Worm (Caenorhabditis elegans) whole organism, L4 larva: ENCODE data around the gene nspg-5.

Source experiments
- Y48G9A.11 ChIP-seq: fragments of 200-800 bp; sonication (Bioruptor generic); IDR thresholded peaks from 2 replicates; pipeline ENCODE4 v1.3.6; 2022; ENCODE audit warnings: missing genetic modification reagents, missing genetic modification characterization, missing compliant biosample characterization
- aha-1 ChIP-seq: fragments of 150-350 bp; peaks from one replicate; lab custom pipeline; 2014; ENCODE audit warnings: missing biosample characterization, missing genetic modification characterization
- ceh-20 ChIP-seq: fragments of 200-800 bp; sonication (Bioruptor generic); IDR thresholded peaks from 2 replicates; pipeline ENCODE4 v1.3.6; 2022; ENCODE audit warnings: missing genetic modification reagents, missing genetic modification characterization, missing compliant biosample characterization
- daf-8 ChIP-seq: fragments of 200-800 bp; sonication (Bioruptor generic); IDR thresholded peaks from 2 replicates; pipeline ENCODE4 v1.3.6; 2022; ENCODE audit warnings: missing genetic modification characterization, missing compliant biosample characterization
- dmd-6 ChIP-seq: fragments of 200-800 bp; sonication (Bioruptor generic); IDR thresholded peaks from 2 replicates; pipeline ENCODE4 v1.3.6; 2022; ENCODE audit warnings: missing genetic modification reagents, missing genetic modification characterization, missing compliant biosample characterization
- dmd-9 ChIP-seq: fragments of 200-800 bp; sonication (Bioruptor generic); IDR thresholded peaks from 2 replicates; pipeline ENCODE4 v1.3.6; 2022; ENCODE audit warnings: missing genetic modification reagents, missing genetic modification characterization, missing compliant biosample characterization
- egl-27 ChIP-seq: sonication (generic microtip); optimal IDR thresholded peaks from 3 replicates; lab custom pipeline; 2017; ENCODE audit warnings: missing biosample characterization, missing genetic modification reagents, missing genetic modification characterization
- hlh-11 ChIP-seq: fragments of 200-800 bp; sonication (Bioruptor generic); optimal IDR thresholded peaks from 2 replicates; lab custom pipeline; 2018; ENCODE audit warnings: mild to moderate bottlenecking, missing genetic modification characterization, missing compliant biosample characterization
- hlh-30 ChIP-seq: sonication (generic microtip); optimal IDR thresholded peaks from 2 replicates; lab custom pipeline; 2017; ENCODE audit warnings: antibody characterized with exemption, mild to moderate bottlenecking, missing genetic modification characterization, missing compliant biosample characterization; ENCODE audit not compliant: insufficient read depth
- lin-13 ChIP-seq: fragments of 150-350 bp; optimal IDR thresholded peaks from 2 replicates; lab custom pipeline; 2014; ENCODE audit warnings: missing biosample characterization, missing genetic modification reagents, missing genetic modification characterization
- lsy-2 ChIP-seq, 2 experiments: fragments of 150-350 bp in 1 of 2; sonication (generic microtip) in 1 of 2; optimal IDR thresholded peaks; 2 replicates each; lab custom pipeline; 2014 to 2017; ENCODE audit warnings: missing biosample characterization in 2 of 2, missing genetic modification characterization in 2 of 2
- mdl-1 ChIP-seq, 2 experiments: fragments of 150-350 bp in 1 of 2; sonication (generic microtip) in 1 of 2; optimal IDR thresholded peaks; 2 replicates each; lab custom pipeline; 2014 to 2017; ENCODE audit warnings: missing biosample characterization in 2 of 2, missing genetic modification characterization in 2 of 2
- mes-2 ChIP-seq: sonication (generic microtip); optimal IDR thresholded peaks from 2 replicates; lab custom pipeline; 2016; ENCODE audit warnings: missing genotype, mild to moderate bottlenecking, missing genetic modification characterization, missing compliant biosample characterization; ENCODE audit not compliant: poor library complexity, severe bottlenecking
- mxl-3 ChIP-seq: fragments of 200-800 bp; sonication (Bioruptor generic); optimal IDR thresholded peaks from 2 replicates; lab custom pipeline; 2018; ENCODE audit warnings: mild to moderate bottlenecking, missing genetic modification characterization, missing compliant biosample characterization
- nhr-10 ChIP-seq: fragments of 150-350 bp; optimal IDR thresholded peaks from 2 replicates; lab custom pipeline; 2014; ENCODE audit warnings: missing biosample characterization, missing genetic modification characterization
- nhr-102 ChIP-seq: sonication (generic microtip); optimal IDR thresholded peaks from 2 replicates; lab custom pipeline; 2016; ENCODE audit warnings: mild to moderate bottlenecking, missing genetic modification characterization, moderate library complexity, missing compliant biosample characterization
- nhr-237 ChIP-seq: sonication (generic microtip); optimal IDR thresholded peaks from 2 replicates; lab custom pipeline; 2017; ENCODE audit warnings: missing biosample characterization, missing genetic modification characterization
- nhr-28 ChIP-seq: fragments of 150-350 bp; optimal IDR thresholded peaks from 2 replicates; lab custom pipeline; 2014; ENCODE audit warnings: missing biosample characterization, missing genetic modification characterization
- nhr-42 ChIP-seq: fragments of 200-800 bp; sonication (Bioruptor generic); IDR thresholded peaks from 2 replicates; pipeline ENCODE4 v1.3.6; 2022; ENCODE audit warnings: missing genetic modification characterization, missing compliant biosample characterization
- nhr-48 ChIP-seq: sonication (generic microtip); optimal IDR thresholded peaks from 2 replicates; lab custom pipeline; 2016; ENCODE audit warnings: mild to moderate bottlenecking, missing genetic modification characterization, missing compliant biosample characterization
- nhr-77 ChIP-seq: fragments of 150-350 bp; optimal IDR thresholded peaks from 2 replicates; lab custom pipeline; 2014; ENCODE audit warnings: missing biosample characterization, missing genetic modification characterization
- pqm-1 ChIP-seq: sonication (generic microtip); optimal IDR thresholded peaks from 2 replicates; lab custom pipeline; 2017; ENCODE audit warnings: missing biosample characterization, missing genetic modification characterization
- sdz-12 ChIP-seq: fragments of 200-800 bp; sonication (Bioruptor generic); optimal IDR thresholded peaks from 2 replicates; lab custom pipeline; 2018; ENCODE audit warnings: mild to moderate bottlenecking, missing genetic modification characterization, missing compliant biosample characterization
- set-16 ChIP-seq: fragments of 200-800 bp; sonication (Bioruptor generic); IDR thresholded peaks from 2 replicates; pipeline ENCODE4 v1.3.6; 2022; ENCODE audit warnings: missing genetic modification reagents, missing genetic modification characterization, missing compliant biosample characterization
- snpc-1.2 ChIP-seq: fragments of 200-800 bp; sonication (Bioruptor generic); IDR thresholded peaks from 2 replicates; pipeline ENCODE4 v1.3.6; 2022; ENCODE audit warnings: missing genetic modification reagents, missing genetic modification characterization, missing compliant biosample characterization
- tra-1 ChIP-seq: fragments of 200-800 bp; sonication (Bioruptor generic); IDR thresholded peaks from 2 replicates; pipeline ENCODE4 v1.3.6; 2022; ENCODE audit warnings: missing genetic modification reagents, missing genetic modification characterization, missing compliant biosample characterization
- unc-62 ChIP-seq, 3 experiments: fragments of 150-350 bp in 1 of 3; sonication (generic microtip); optimal IDR thresholded peaks in 2 of 3; peaks in 1 of 3; 1 replicate in 1 of 3; 2 replicates in 2 of 3; lab custom pipeline; 2014 to 2017; ENCODE audit warnings: missing biosample characterization in 3 of 3, missing genetic modification characterization in 3 of 3, missing genetic modification reagents in 3 of 3, missing genotype in 1 of 3
- vab-7 ChIP-seq: fragments of 200-800 bp; sonication (Bioruptor generic); IDR thresholded peaks from 2 replicates; pipeline ENCODE4 v1.3.6; 2022; ENCODE audit warnings: missing genetic modification reagents, missing genetic modification characterization, missing compliant biosample characterization
- zfp-2 ChIP-seq: sonication (generic microtip); optimal IDR thresholded peaks from 2 replicates; lab custom pipeline; 2016; ENCODE audit warnings: mild to moderate bottlenecking, missing genetic modification characterization, missing compliant biosample characterization
- ztf-11 ChIP-seq: fragments of 150-350 bp; optimal IDR thresholded peaks from 2 replicates; lab custom pipeline; 2014; ENCODE audit warnings: missing biosample characterization, missing genetic modification characterization
- ztf-7 ChIP-seq: fragments of 150-350 bp; optimal IDR thresholded peaks from 2 replicates; lab custom pipeline; 2014; ENCODE audit warnings: missing biosample characterization, missing genetic modification characterization

Gene nspg-5

ce11 chrX:3003703-3004102, 21.9 kb downstream of the nspg-5 start, which contains the start of gene Y41G9A.6:
Gene Y41G9A.6 (minus strand): TSS chrX:3003803.
- no peak for TF ChIP-seq zfp-2 (tag; lab: Kevin White, UChicago)
- TF ChIP-seq nhr-42 (GFP tag; lab: Robert Waterston, UW), result no peak
- TF ChIP-seq vab-7 (GFP tag; lab: Robert Waterston, UW), result no peak
- no peak for TF ChIP-seq nhr-48 (tag; lab: Kevin White, UChicago)
- TF ChIP-seq nhr-102 (tag; lab: Kevin White, UChicago), result no peak
- TF ChIP-seq, all 104 proteins: peak for 0

- no peak for TF ChIP-seq snpc-1.2 (GFP tag; lab: Robert Waterston, UW)
- no peak for TF ChIP-seq lin-13
- no peak for TF ChIP-seq nhr-237 (tag; lab: Kevin White, UChicago)
- no peak for TF ChIP-seq set-16 (GFP tag; lab: Robert Waterston, UW)
- TF ChIP-seq Y48G9A.11 (GFP tag; lab: Robert Waterston, UW), result no peak
- TF ChIP-seq pqm-1 (tag; lab: Kevin White, UChicago), result no peak
- TF ChIP-seq tra-1 (GFP tag; lab: Robert Waterston, UW), result no peak
- TF ChIP-seq vab-7 (GFP tag; lab: Robert Waterston, UW), result no peak
- TF ChIP-seq dmd-9, result no peak
- TF ChIP-seq mes-2 (tag; lab: Kevin White, UChicago), result no peak
- no peak for TF ChIP-seq nhr-77 (tag; lab: Kevin White, UChicago)
- no peak for TF ChIP-seq hlh-11 (tag; lab: Kevin White, UChicago)
Observed at ce11 chrX:3009190-3009589, 27.4 kb downstream of the nspg-5 start, which contains the start of gene Y48D7A.1. Gene Y48D7A.1 (plus strand): TSS chrX:3009490.

- TF ChIP-seq aha-1 (tag; lab: Kevin White, UChicago) (peak; percentile 96), daf-8 (GFP tag; lab: Robert Waterston, UW) (no peak), nhr-10 (tag; lab: Kevin White, UChicago) (no peak), unc-62 (GFP tag; optimal IDR thresholded peaks at IDR 0.05 in 1 of 2; lab: Kevin White, UChicago) (peak in 1 of 2 experiments; percentile 68), unc-62 (tag; optimal IDR thresholded peaks at IDR 0.05; lab: Kevin White, UChicago) (no peak), ztf-11 (tag; lab: Kevin White, UChicago) (no peak)
Observed at ce11 chrX:3018505-3018996, 36.7 kb downstream of the nspg-5 start, which contains the start of gene flp-18. Gene flp-18 (minus strand): TSS chrX:3018555.

ce11 chrX:3019996-3020395, 38.2 kb downstream of the nspg-5 start:
- peak in 1 of 2 experiments; percentile 57 for TF ChIP-seq mdl-1 (tag; optimal IDR thresholded peaks at IDR 0.05; lab: Kevin White, UChicago)
- peak in 1 of 2 experiments; percentile 7 for TF ChIP-seq lsy-2 (tag; optimal IDR thresholded peaks at IDR 0.05; lab: Kevin White, UChicago)
- TF ChIP-seq egl-27 (tag; lab: Kevin White, UChicago), result no peak
- no peak for TF ChIP-seq ztf-7
- peak in 1 of 2 experiments; percentile 88 for TF ChIP-seq unc-62 (GFP tag; optimal IDR thresholded peaks at IDR 0.05 in 1 of 2; lab: Kevin White, UChicago)
- TF ChIP-seq unc-62 (tag; optimal IDR thresholded peaks at IDR 0.05; lab: Kevin White, UChicago), result no peak
- peak; percentile 51 for TF ChIP-seq mxl-3 (GFP tag; lab: Kevin White, UChicago)
- peak; percentile 57 for TF ChIP-seq hlh-11 (tag; lab: Kevin White, UChicago)
- 0 out of 2 replicates have a peak, but pooled peaks have one; percentile 41 for TF ChIP-seq tra-1 (GFP tag; lab: Robert Waterston, UW)
- TF ChIP-seq dmd-6 (GFP tag; lab: Robert Waterston, UW), result peak; percentile 75
- TF ChIP-seq nhr-28 (tag; lab: Kevin White, UChicago), result peak; percentile 55
- TF ChIP-seq sdz-12 (GFP tag; lab: Kevin White, UChicago), result no peak
- TF ChIP-seq hlh-30 (tag; lab: Kevin White, UChicago), result peak; percentile 43

ce11 chrX:3021466-3021865, 39.7 kb downstream of the nspg-5 start:
- no peak for TF ChIP-seq ceh-20 (GFP tag; lab: Robert Waterston, UW)
- no peak for TF ChIP-seq aha-1 (tag; lab: Kevin White, UChicago)
- peak; percentile 47; the same call in 1 of the 2 replicates for TF ChIP-seq dmd-6 (GFP tag; lab: Robert Waterston, UW)
